Fruit fly (Drosophila melanogaster) whole organism, embryonic: ENCODE results near the gene Actn.

Experiments
- B-H2 ChIP-seq: fragments of 200-800 bp; sonication (Bioruptor generic); optimal IDR thresholded peaks from 2 replicates; lab custom pipeline; 2018; ENCODE audit warnings: missing biosample characterization, mild to moderate bottlenecking, missing genetic modification characterization
- Blimp-1 ChIP-seq: fragments of 200-800 bp; sonication (Bioruptor generic); optimal IDR thresholded peaks from 3 replicates; lab custom pipeline; 2018; ENCODE audit warnings: missing biosample characterization, missing genetic modification characterization, mild to moderate bottlenecking, moderate library complexity, missing genetic modification reagents
- CG11247 ChIP-seq: fragments of 200-800 bp; sonication (Bioruptor generic); IDR thresholded peaks from 2 replicates; pipeline ENCODE4 v1.3.6; 2022; ENCODE audit warnings: missing biosample characterization, missing genetic modification characterization
- CG12155 ChIP-seq: fragments of 200-800 bp; sonication (Bioruptor generic); optimal IDR thresholded peaks from 3 replicates; lab custom pipeline; 2016; ENCODE audit warnings: missing biosample characterization, missing genetic modification characterization
- CG14441 ChIP-seq: fragments of 200-800 bp; sonication (Bioruptor generic); IDR thresholded peaks from 2 replicates; pipeline ENCODE4 v1.3.6; 2022; ENCODE audit warnings: missing biosample characterization, missing genetic modification characterization
- CG15479 ChIP-seq: fragments of 200-800 bp; sonication (Bioruptor generic); optimal IDR thresholded peaks from 3 replicates; lab custom pipeline; 2019; ENCODE audit warnings: missing biosample characterization, mild to moderate bottlenecking, missing genetic modification characterization, moderate library complexity
- CG16813 ChIP-seq: fragments of 200-800 bp; sonication (Bioruptor generic); IDR thresholded peaks from 3 replicates; pipeline ENCODE4 v1.3.6; 2022; ENCODE audit warnings: missing biosample characterization, missing genetic modification characterization; ENCODE audit not compliant: partially characterized antibody
- CG17186 ChIP-seq: fragments of 200-800 bp; sonication (Bioruptor generic); optimal IDR thresholded peaks from 3 replicates; lab custom pipeline; 2017; ENCODE audit warnings: missing biosample characterization, missing genetic modification reagents, missing genetic modification characterization
- CG17361 ChIP-seq: fragments of 200-800 bp; sonication (Bioruptor generic); IDR thresholded peaks from 3 replicates; pipeline ENCODE4 v1.3.6; 2022; ENCODE audit warnings: missing biosample characterization, missing genetic modification characterization
- CG17802 ChIP-seq: fragments of 200-800 bp; sonication (Bioruptor generic); optimal IDR thresholded peaks from 2 replicates; lab custom pipeline; 2018; ENCODE audit warnings: missing biosample characterization, mild to moderate bottlenecking, missing genetic modification characterization, moderate library complexity
- CG2129 ChIP-seq: fragments of 200-800 bp; sonication (Bioruptor generic); IDR thresholded peaks from 2 replicates; pipeline ENCODE4 v1.3.6; 2022; ENCODE audit warnings: missing biosample characterization, missing genetic modification characterization; ENCODE audit not compliant: partially characterized antibody
- CG30020 ChIP-seq: fragments of 200-800 bp; optimal IDR thresholded peaks from 2 replicates; lab custom pipeline; 2019; ENCODE audit warnings: missing biosample characterization, mild to moderate bottlenecking, missing genetic modification characterization, moderate library complexity
- CG4282 ChIP-seq: fragments of 200-800 bp; sonication (Bioruptor generic); optimal IDR thresholded peaks from 2 replicates; lab custom pipeline; 2016; ENCODE audit warnings: missing biosample characterization, missing genetic modification characterization
- CG4854 ChIP-seq: fragments of 200-800 bp; sonication (Bioruptor generic); optimal IDR thresholded peaks from 2 replicates; lab custom pipeline; 2016; ENCODE audit warnings: missing biosample characterization, missing genetic modification characterization, inconsistent platforms
- CG7987 ChIP-seq: fragments of 200-800 bp; sonication (Bioruptor generic); optimal IDR thresholded peaks from 2 replicates; lab custom pipeline; 2018; ENCODE audit warnings: missing biosample characterization, mild to moderate bottlenecking, missing genetic modification characterization, moderate library complexity
- CG8359 ChIP-seq: fragments of 200-800 bp; sonication (Bioruptor generic); optimal IDR thresholded peaks from 2 replicates; lab custom pipeline; 2017; ENCODE audit warnings: missing biosample characterization, mild to moderate bottlenecking, missing genetic modification characterization, borderline replicate concordance
- CG8924 ChIP-seq: fragments of 200-800 bp; optimal IDR thresholded peaks from 3 replicates; lab custom pipeline; 2019; ENCODE audit warnings: missing biosample characterization, mild to moderate bottlenecking, missing genetic modification characterization, moderate library complexity
- CHES-1-like ChIP-seq: fragments of 200-800 bp; sonication (Bioruptor generic); optimal IDR thresholded peaks from 2 replicates; lab custom pipeline; 2016; ENCODE audit warnings: missing biosample characterization, missing genetic modification characterization
- CrebB ChIP-seq: fragments of 200-800 bp; sonication (Bioruptor generic); optimal IDR thresholded peaks from 3 replicates; lab custom pipeline; 2018; ENCODE audit warnings: missing biosample characterization, mild to moderate bottlenecking, missing genetic modification characterization
- Deaf1 ChIP-seq: fragments of 200-800 bp; optimal IDR thresholded peaks from 3 replicates; lab custom pipeline; 2019; ENCODE audit warnings: missing biosample characterization, mild to moderate bottlenecking, missing genetic modification characterization, moderate library complexity
- Dek ChIP-seq: fragments of 200-800 bp; sonication (Bioruptor generic); optimal IDR thresholded peaks from 3 replicates; lab custom pipeline; 2019; ENCODE audit warnings: missing biosample characterization, mild to moderate bottlenecking, missing genetic modification characterization, moderate library complexity
- Elba2 ChIP-seq: fragments of 200-800 bp; sonication (Bioruptor generic); optimal IDR thresholded peaks from 3 replicates; lab custom pipeline; 2016; ENCODE audit warnings: missing biosample characterization, missing genetic modification characterization
- HHEX ChIP-seq: fragments of 200-800 bp; sonication (Bioruptor generic); optimal IDR thresholded peaks from 3 replicates; lab custom pipeline; 2017; ENCODE audit warnings: missing biosample characterization, mild to moderate bottlenecking, missing genetic modification characterization, missing genetic modification reagents
- HLHmδ ChIP-seq: fragments of 200-800 bp; sonication (Bioruptor generic); optimal IDR thresholded peaks from 2 replicates; lab custom pipeline; 2018; ENCODE audit warnings: missing biosample characterization, mild to moderate bottlenecking, missing genetic modification characterization, moderate library complexity
- Mad ChIP-seq: fragments of 200-800 bp; sonication (Bioruptor generic); optimal IDR thresholded peaks from 2 replicates; lab custom pipeline; 2016; ENCODE audit warnings: missing biosample characterization, missing genetic modification characterization
- Myb ChIP-seq: fragments of 200-800 bp; sonication (Bioruptor generic); optimal IDR thresholded peaks from 2 replicates; lab custom pipeline; 2016; ENCODE audit warnings: missing biosample characterization, missing genetic modification characterization
- NC2β ChIP-seq: fragments of 200-800 bp; sonication (Bioruptor generic); optimal IDR thresholded peaks from 2 replicates; lab custom pipeline; 2016; ENCODE audit warnings: missing biosample characterization, missing genetic modification characterization
- Nf-YB ChIP-seq: fragments of 200-800 bp; sonication (Bioruptor generic); optimal IDR thresholded peaks from 3 replicates; lab custom pipeline; 2019; ENCODE audit warnings: missing biosample characterization, mild to moderate bottlenecking, missing genetic modification characterization, moderate library complexity
- Taf1 ChIP-seq: fragments of 200-800 bp; sonication (Bioruptor generic); IDR thresholded peaks from 2 replicates; pipeline ENCODE4 v1.3.6; 2022; ENCODE audit warnings: missing biosample characterization, missing genetic modification characterization
- Xrp1 ChIP-seq: fragments of 200-800 bp; sonication (Bioruptor generic); IDR thresholded peaks from 2 replicates; pipeline ENCODE4 v1.3.6; 2022; ENCODE audit warnings: missing biosample characterization, missing genetic modification characterization
- ara ChIP-seq: fragments of 200-800 bp; sonication (Bioruptor generic); IDR thresholded peaks from 2 replicates; pipeline ENCODE4 v1.3.6; 2022; ENCODE audit warnings: missing biosample characterization, missing genetic modification characterization
- btn ChIP-seq: fragments of 200-800 bp; sonication (Bioruptor generic); optimal IDR thresholded peaks from 2 replicates; lab custom pipeline; 2016; ENCODE audit warnings: missing biosample characterization, missing genetic modification characterization
- caup ChIP-seq: fragments of 200-800 bp; sonication (Bioruptor generic); optimal IDR thresholded peaks from 3 replicates; lab custom pipeline; 2017; ENCODE audit warnings: missing biosample characterization, mild to moderate bottlenecking, missing genetic modification characterization, moderate library complexity; ENCODE audit not compliant: severe bottlenecking
- crol ChIP-seq: fragments of 200-800 bp; sonication (Bioruptor generic); IDR thresholded peaks from 2 replicates; pipeline ENCODE4 v1.3.6; 2022; ENCODE audit warnings: missing biosample characterization, missing genetic modification characterization
- fd64A ChIP-seq: fragments of 200-800 bp; sonication (Bioruptor generic); optimal IDR thresholded peaks from 3 replicates; lab custom pipeline; 2018; ENCODE audit warnings: missing biosample characterization, mild to moderate bottlenecking, missing genetic modification characterization
- grn ChIP-seq: fragments of 200-800 bp; sonication (Bioruptor generic); optimal IDR thresholded peaks from 3 replicates; lab custom pipeline; 2017; ENCODE audit warnings: missing biosample characterization, missing genetic modification characterization
- gsb ChIP-seq: fragments of 200-800 bp; sonication (Bioruptor generic); IDR thresholded peaks from 2 replicates; pipeline ENCODE4 v1.3.6; 2022; ENCODE audit warnings: missing biosample characterization, missing genetic modification characterization
- jigr1 ChIP-seq: fragments of 200-800 bp; sonication (Bioruptor generic); IDR thresholded peaks from 3 replicates; pipeline ENCODE4 v1.3.6; 2022; ENCODE audit warnings: missing biosample characterization, missing genetic modification characterization
- kay ChIP-seq: fragments of 200-800 bp; sonication (Bioruptor generic); optimal IDR thresholded peaks from 2 replicates; lab custom pipeline; 2016; ENCODE audit warnings: missing biosample characterization, missing genetic modification characterization
- mirr ChIP-seq: fragments of 200-800 bp; sonication (Bioruptor generic); optimal IDR thresholded peaks from 3 replicates; lab custom pipeline; 2018; ENCODE audit warnings: missing biosample characterization, mild to moderate bottlenecking, missing genetic modification characterization
- mld ChIP-seq: fragments of 200-800 bp; sonication (Bioruptor generic); IDR thresholded peaks from 3 replicates; pipeline ENCODE4 v1.3.6; 2022; ENCODE audit warnings: missing biosample characterization, missing genetic modification characterization; ENCODE audit not compliant: partially characterized antibody
- peb ChIP-seq: fragments of 200-800 bp; sonication (Bioruptor generic); IDR thresholded peaks from 2 replicates; pipeline ENCODE4 v1.3.6; 2022; ENCODE audit warnings: missing biosample characterization, missing genetic modification characterization
- pzg ChIP-seq: fragments of 200-800 bp; sonication (Bioruptor generic); optimal IDR thresholded peaks from 3 replicates; lab custom pipeline; 2018; ENCODE audit warnings: missing biosample characterization, mild to moderate bottlenecking, missing genetic modification characterization, moderate library complexity
- scrt ChIP-seq: fragments of 200-800 bp; sonication (Bioruptor generic); optimal IDR thresholded peaks from 2 replicates; lab custom pipeline; 2018; ENCODE audit warnings: missing biosample characterization, mild to moderate bottlenecking, missing genetic modification characterization, moderate library complexity
- seq ChIP-seq: fragments of 200-800 bp; sonication (Bioruptor generic); IDR thresholded peaks from 2 replicates; pipeline ENCODE4 v1.3.6; 2022; ENCODE audit warnings: missing biosample characterization, missing genetic modification characterization
- ttk ChIP-seq: fragments of 200-800 bp; sonication (Bioruptor generic); IDR thresholded peaks from 2 replicates; pipeline ENCODE4 v2.1.2; 2022; ENCODE audit warnings: missing biosample characterization, missing genetic modification characterization

Gene Actn

DNA sequence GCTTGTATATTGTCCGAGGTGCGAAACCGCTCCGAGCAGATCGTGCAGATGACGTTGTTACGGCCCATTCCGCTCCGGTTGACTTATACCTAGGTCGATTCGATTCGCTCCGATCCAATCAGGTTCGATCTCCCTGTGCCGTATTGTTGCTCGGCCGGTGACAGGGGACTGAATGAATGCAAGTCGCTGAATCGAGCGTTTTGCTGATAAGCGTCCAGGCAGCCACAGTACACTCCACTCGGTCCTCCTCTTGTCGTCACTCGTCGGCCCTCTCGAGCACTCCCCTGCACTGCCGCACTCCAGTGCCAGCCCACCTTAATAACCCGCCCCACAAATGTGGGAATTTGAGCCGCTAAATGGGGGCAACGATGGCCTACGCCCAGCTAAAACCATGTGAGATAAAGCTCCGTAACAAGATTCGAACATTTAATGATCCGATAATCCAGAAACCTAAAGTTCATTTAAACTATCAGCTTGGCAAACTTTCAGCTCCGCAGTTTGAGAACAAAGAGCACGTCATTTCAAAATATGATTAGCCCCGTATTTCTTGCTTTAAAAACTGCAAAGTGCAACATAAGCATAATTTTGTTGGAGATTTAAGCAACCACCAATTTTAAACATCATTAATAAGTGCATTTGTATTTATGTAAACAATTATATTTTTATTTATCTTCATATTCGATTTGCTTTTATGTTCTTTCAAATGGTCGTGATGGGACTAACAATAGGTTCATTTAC lies 1.7 kb upstream of the Actn start, which contains the start of gene CG4325:
Gene CG4325 (minus strand): TSS at position 159 of the 738 bp plus-strand sequence.
- TF ChIP-seq grn (GFP tag; lab: Kevin White, UChicago) (peak; percentile 2), Deaf1 (tag; lab: Kevin White, UChicago) (peak; percentile 19), crol (peak; percentile 70), CG2129 (GFP tag; lab: Robert Waterston, UW) (no peak)

dm6 chrX:2041312-2041918 lies 696 bp downstream of the Actn start, which contains the start of gene CG4313:
Gene CG4313 (plus strand): TSS chrX:2041868.
- TF ChIP-seq kay (GFP tag; lab: Kevin White, UChicago) (peak; percentile 35), peb (GFP tag; lab: Robert Waterston, UW) (no peak), CG8924 (tag; lab: Kevin White, UChicago) (peak; percentile 70), Nf-YB (GFP tag; lab: Kevin White, UChicago) (peak; percentile 36), Mad (peak; percentile 14), Blimp-1 (peak; percentile 44), NC2β (peak; percentile 49), CG4282 (GFP tag; lab: Kevin White, UChicago) (no peak), CG30020 (peak; percentile 67), B-H2 (GFP tag; lab: Kevin White, UChicago) (peak; percentile 58), mirr (GFP tag; lab: Kevin White, UChicago) (peak; percentile 45), Taf1 (GFP tag; lab: Robert Waterston, UW) (peak; percentile 53), Myb (GFP tag; lab: Kevin White, UChicago) (peak; percentile 36), btn (GFP tag; lab: Kevin White, UChicago) (no peak), fd64A (GFP tag; lab: Kevin White, UChicago) (no peak), pzg (GFP tag; lab: Kevin White, UChicago) (peak; percentile 42), HHEX (peak; percentile 52), CG8359 (GFP tag; lab: Kevin White, UChicago) (no peak), CG17186 (GFP tag; lab: Kevin White, UChicago) (peak; percentile 80), CG4854 (GFP tag; lab: Kevin White, UChicago) (peak; percentile 39), CG12155 (GFP tag; lab: Kevin White, UChicago) (peak; percentile 61), CG16813 (peak; percentile 92), CrebB (peak; percentile 18), CG17361 (GFP tag; lab: Robert Waterston, UW) (peak; percentile 79), ara (GFP tag; lab: Robert Waterston, UW) (peak; percentile 50; the same call in 1 of the 2 replicates), CHES-1-like (GFP tag; lab: Kevin White, UChicago) (peak; percentile 77), CG14441 (peak; percentile 48; the same call in 1 of the 2 replicates), CG7987 (peak; percentile 20), Xrp1 (GFP tag; lab: Robert Waterston, UW) (peak; percentile 67; the same call in 1 of the 2 replicates), HLHmδ (GFP tag; lab: Kevin White, UChicago) (no peak), Elba2 (GFP tag; lab: Kevin White, UChicago) (no peak), ttk (GFP tag; lab: Robert Waterston, UW) (peak; percentile 62), caup (GFP tag; lab: Kevin White, UChicago) (peak; percentile 44), seq (peak; percentile 30; the same call in 1 of the 2 replicates), CG15479 (GFP tag; lab: Kevin White, UChicago) (no peak), gsb (peak; percentile 37; the same call in 1 of the 2 replicates), mld (GFP tag; lab: Robert Waterston, UW) (peak; percentile 74; the same call in 2 of the 3 replicates), scrt (peak; percentile 44), CG11247 (GFP tag; lab: Robert Waterston, UW) (peak; percentile 48; the same call in 1 of the 2 replicates), Dek (tag; lab: Kevin White, UChicago) (peak; percentile 24), jigr1 (GFP tag; lab: Robert Waterston, UW) (no peak), CG17802 (tag; lab: Kevin White, UChicago) (peak; percentile 1)
